Worm (Caenorhabditis elegans) whole organism, mixed stage, embryonic: ENCODE measurements around the gene pfn-2.

Source experiments
- bed-3 ChIP-seq: fragments of 200-800 bp; sonication (Bioruptor generic); optimal IDR thresholded peaks from 3 replicates; lab custom pipeline; 2018; ENCODE audit warnings: mild to moderate bottlenecking, missing genetic modification characterization, moderate library complexity, missing compliant biosample characterization
- ceh-39 ChIP-seq: fragments of 150-350 bp; optimal IDR thresholded peaks from 2 replicates; lab custom pipeline; 2014; ENCODE audit warnings: missing biosample characterization, missing genetic modification characterization
- ceh-43 ChIP-seq: fragments of 200-800 bp; sonication (Bioruptor generic); optimal IDR thresholded peaks from 2 replicates; lab custom pipeline; 2018; ENCODE audit warnings: mild to moderate bottlenecking, missing genetic modification characterization, moderate library complexity, missing compliant biosample characterization
- ceh-83 ChIP-seq: fragments of 200-800 bp; sonication (Bioruptor generic); optimal IDR thresholded peaks from 2 replicates; lab custom pipeline; 2018; ENCODE audit warnings: mild to moderate bottlenecking, missing genetic modification characterization, missing compliant biosample characterization
- ces-1 ChIP-seq: fragments of 150-350 bp; optimal IDR thresholded peaks from 2 replicates; lab custom pipeline; 2014; ENCODE audit warnings: missing biosample characterization, missing genetic modification reagents, missing genetic modification characterization
- cnd-1 ChIP-seq: fragments of 200-800 bp; sonication (Bioruptor generic); optimal IDR thresholded peaks from 2 replicates; lab custom pipeline; 2018; ENCODE audit warnings: mild to moderate bottlenecking, missing genetic modification characterization, missing compliant biosample characterization
- drap-1 ChIP-seq: fragments of 200-800 bp; sonication (Bioruptor generic); optimal IDR thresholded peaks from 3 replicates; lab custom pipeline; 2018; ENCODE audit warnings: mild to moderate bottlenecking, missing genetic modification characterization, missing compliant biosample characterization
- flh-1 ChIP-seq: fragments of 200-800 bp; sonication (Bioruptor generic); optimal IDR thresholded peaks from 2 replicates; lab custom pipeline; 2018; ENCODE audit warnings: mild to moderate bottlenecking, missing genetic modification characterization, moderate library complexity, missing compliant biosample characterization
- ham-2 ChIP-seq: fragments of 200-800 bp; sonication (Bioruptor generic); optimal IDR thresholded peaks from 2 replicates; lab custom pipeline; 2018; ENCODE audit warnings: mild to moderate bottlenecking, missing genetic modification characterization, missing compliant biosample characterization
- hlh-1 ChIP-seq: fragments of 150-350 bp; optimal IDR thresholded peaks from 2 replicates; lab custom pipeline; 2014; ENCODE audit warnings: missing biosample characterization, missing genetic modification reagents, missing genetic modification characterization
- lin-13 ChIP-seq: fragments of 150-350 bp; optimal IDR thresholded peaks from 2 replicates; lab custom pipeline; 2014; ENCODE audit warnings: missing biosample characterization, missing genetic modification characterization
- lin-32 ChIP-seq: fragments of 200-800 bp; sonication (Bioruptor generic); optimal IDR thresholded peaks from 2 replicates; lab custom pipeline; 2018; ENCODE audit warnings: mild to moderate bottlenecking, missing genetic modification characterization, missing compliant biosample characterization
- lsy-2 ChIP-seq: fragments of 150-350 bp; optimal IDR thresholded peaks from 2 replicates; lab custom pipeline; 2014; ENCODE audit warnings: missing biosample characterization, missing genetic modification characterization
- mab-5 ChIP-seq: fragments of 150-350 bp; optimal IDR thresholded peaks from 2 replicates; lab custom pipeline; 2014; ENCODE audit warnings: missing biosample characterization, missing genetic modification characterization
- mep-1 ChIP-seq: fragments of 150-350 bp; optimal IDR thresholded peaks from 2 replicates; lab custom pipeline; 2017; ENCODE audit warnings: missing biosample characterization, missing genetic modification reagents, missing genetic modification characterization, inconsistent platforms
- mls-2 ChIP-seq: sonication (generic microtip); optimal IDR thresholded peaks from 2 replicates; lab custom pipeline; 2016; ENCODE audit warnings: mild to moderate bottlenecking, missing genetic modification characterization, moderate library complexity, missing compliant biosample characterization
- nhr-2 ChIP-seq: fragments of 150-350 bp; optimal IDR thresholded peaks from 2 replicates; lab custom pipeline; 2014; ENCODE audit warnings: missing biosample characterization, missing genetic modification characterization
- nhr-28 ChIP-seq: fragments of 150-350 bp; optimal IDR thresholded peaks from 2 replicates; lab custom pipeline; 2014; ENCODE audit warnings: missing biosample characterization, missing genetic modification characterization
- nhr-76 ChIP-seq: sonication (generic microtip); optimal IDR thresholded peaks from 2 replicates; lab custom pipeline; 2017; ENCODE audit warnings: missing biosample characterization, missing genetic modification characterization
- pha-4 ChIP-seq: fragments of 150-350 bp; optimal IDR thresholded peaks from 2 replicates; lab custom pipeline; 2018; ENCODE audit warnings: missing biosample characterization, missing genetic modification reagents, missing genetic modification characterization
- sem-2 ChIP-seq: fragments of 200-800 bp; sonication (Bioruptor generic); optimal IDR thresholded peaks from 2 replicates; lab custom pipeline; 2018; ENCODE audit warnings: mild to moderate bottlenecking, missing genetic modification characterization, missing compliant biosample characterization
- sptf-1 ChIP-seq: sonication (generic microtip); optimal IDR thresholded peaks from 2 replicates; lab custom pipeline; 2017; ENCODE audit warnings: mild to moderate bottlenecking, missing genetic modification characterization, moderate library complexity, missing compliant biosample characterization
- tbx-8 ChIP-seq: fragments of 200-800 bp; sonication (Bioruptor generic); optimal IDR thresholded peaks from 2 replicates; lab custom pipeline; 2018; ENCODE audit warnings: mild to moderate bottlenecking, missing genetic modification characterization, moderate library complexity, missing compliant biosample characterization
- unc-120 ChIP-seq: sonication (generic microtip); optimal IDR thresholded peaks from 2 replicates; lab custom pipeline; 2017; ENCODE audit warnings: missing genetic modification characterization, missing compliant biosample characterization; ENCODE audit not compliant: poor library complexity, severe bottlenecking
- unc-39 ChIP-seq: fragments of 150-350 bp; optimal IDR thresholded peaks from 2 replicates; lab custom pipeline; 2014; ENCODE audit warnings: missing biosample characterization, missing genetic modification characterization
- unc-62 ChIP-seq: fragments of 150-350 bp; optimal IDR thresholded peaks from 2 replicates; lab custom pipeline; 2014; ENCODE audit warnings: missing biosample characterization, missing genetic modification reagents, missing genetic modification characterization
- zip-8 ChIP-seq: fragments of 150-350 bp; optimal IDR thresholded peaks from 2 replicates; lab custom pipeline; 2014; ENCODE audit warnings: missing biosample characterization, missing genetic modification characterization
- ztf-11 ChIP-seq: fragments of 150-350 bp; optimal IDR thresholded peaks from 2 replicates; lab custom pipeline; 2014; ENCODE audit warnings: missing biosample characterization, missing genetic modification characterization

The pfn-2 gene

DNA sequence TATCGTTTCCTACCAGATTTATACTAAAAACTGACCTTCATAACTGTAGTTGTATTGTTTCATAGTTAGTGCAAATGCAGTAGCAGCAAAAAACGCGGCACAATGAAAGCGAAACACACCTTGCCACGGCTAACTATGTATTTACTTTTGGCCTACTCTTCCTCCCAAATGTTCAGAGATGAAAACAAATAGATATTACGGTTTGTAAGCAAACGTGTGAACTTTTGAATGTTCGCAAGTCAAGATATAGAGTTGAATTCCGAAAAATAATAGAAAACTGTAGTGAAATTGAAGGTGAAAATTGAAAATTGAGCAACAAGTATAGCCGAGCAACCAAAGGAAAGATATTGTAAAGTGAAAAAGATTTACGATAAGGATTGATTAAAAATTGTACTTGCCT, 10.3 kb upstream of the pfn-2 start, which contains the start of gene chtl-1:
chtl-1 (minus strand) TSS at position 101 of the 400 bp plus-strand sequence.
- TF ChIP-seq ceh-83 (GFP tag; lab: Kevin White, UChicago) (no peak), lsy-2 (tag; lab: Kevin White, UChicago) (no peak), lin-13 (tag; lab: Kevin White, UChicago) (no peak), sptf-1 (no peak), unc-120 (tag; lab: Kevin White, UChicago) (no peak), ceh-39 (tag; lab: Kevin White, UChicago) (no peak), cnd-1 (tag; lab: Kevin White, UChicago) (no peak)

DNA sequence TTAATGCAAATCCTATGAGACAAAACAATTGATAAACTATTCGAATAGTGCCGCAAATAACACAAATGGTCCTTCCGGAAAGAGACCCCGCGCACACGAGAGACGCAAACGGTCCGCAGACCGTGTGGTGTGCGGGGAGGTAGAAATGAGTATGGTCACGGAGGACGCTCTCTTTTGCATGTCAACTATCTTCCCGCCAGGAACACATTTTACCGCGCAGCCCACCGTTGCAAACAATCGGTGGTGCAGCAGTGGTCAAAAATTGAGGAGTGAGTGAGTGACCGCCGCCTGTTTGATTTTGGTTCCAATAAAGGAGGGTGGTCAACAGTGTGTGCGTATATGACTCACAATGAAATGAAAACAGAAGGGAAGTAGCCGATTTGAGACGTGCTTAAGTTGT, 6.8 kb upstream of the pfn-2 start:
- TF ChIP-seq unc-62 (no peak), nhr-76 (no peak), sem-2 (GFP tag; lab: Kevin White, UChicago) (no peak), flh-1 (no peak), cnd-1 (tag; lab: Kevin White, UChicago) (peak; percentile 38), ztf-11 (peak; percentile 17), lin-32 (GFP tag; lab: Kevin White, UChicago) (no peak), mls-2 (tag; lab: Kevin White, UChicago) (no peak), nhr-2 (tag; lab: Kevin White, UChicago) (peak; percentile 30), ham-2 (GFP tag; lab: Kevin White, UChicago) (peak; percentile 42), unc-39 (no peak), mep-1 (no peak), zip-8 (no peak), pha-4 (peak; percentile 54), lin-13 (tag; lab: Kevin White, UChicago) (no peak), sptf-1 (peak; percentile 11), drap-1 (GFP tag; lab: Kevin White, UChicago) (no peak), ceh-39 (tag; lab: Kevin White, UChicago) (no peak)
- TF ChIP-seq, all 35 proteins: peak for 6

ce11 chrX:5355253-5355652, 1.4 kb upstream of the pfn-2 start:
- TF ChIP-seq pha-4 (no peak), lin-13 (tag; lab: Kevin White, UChicago) (no peak), ceh-39 (tag; lab: Kevin White, UChicago) (no peak), bed-3 (no peak), lsy-2 (tag; lab: Kevin White, UChicago) (no peak), nhr-2 (tag; lab: Kevin White, UChicago) (no peak), sem-2 (GFP tag; lab: Kevin White, UChicago) (no peak), zip-8 (no peak)
- TF ChIP-seq, all 35 proteins: peak for 0

DNA sequence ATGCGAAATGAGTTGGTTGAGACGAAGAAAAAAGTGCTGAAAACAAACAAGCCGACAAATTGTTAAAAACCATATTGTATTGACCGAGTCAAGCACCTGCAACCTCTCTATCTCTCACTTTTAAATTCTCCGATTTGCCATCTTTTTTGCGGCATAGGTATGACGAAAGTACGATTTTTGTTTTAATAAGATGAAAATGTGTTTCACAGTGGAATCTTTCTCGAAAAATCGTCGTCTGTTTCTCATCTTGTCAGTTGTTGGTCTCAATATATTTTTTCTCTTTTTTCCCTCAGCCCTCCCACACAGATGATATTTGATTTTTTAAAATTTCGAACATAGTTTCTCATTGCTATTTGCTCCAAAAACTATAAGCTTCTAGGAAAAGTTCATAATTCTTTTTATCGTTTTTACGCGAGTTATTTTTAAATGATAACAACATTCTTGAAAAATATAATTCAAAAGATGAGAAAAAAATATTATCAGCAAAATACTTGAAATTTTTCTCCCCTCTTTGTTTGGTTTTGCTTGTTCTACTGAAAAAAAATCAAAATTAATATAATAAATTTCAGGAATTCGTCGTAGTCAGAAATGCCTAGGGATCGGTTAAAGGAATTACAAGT, 5.2 kb downstream of the pfn-2 start, which contains the start of gene syx-3:
syx-3 (plus strand) TSS at position 570 of the 620 bp plus-strand sequence.
- TF ChIP-seq unc-39 = no peak
- no peak for TF ChIP-seq flh-1
- no peak for TF ChIP-seq cnd-1 (tag; lab: Kevin White, UChicago)
- TF ChIP-seq tbx-8 (GFP tag; lab: Kevin White, UChicago) = no peak
- TF ChIP-seq unc-62 = no peak
- TF ChIP-seq lin-13 (tag; lab: Kevin White, UChicago) = no peak
- TF ChIP-seq sem-2 (GFP tag; lab: Kevin White, UChicago) = no peak
- no peak for TF ChIP-seq bed-3
- no peak for TF ChIP-seq mls-2 (tag; lab: Kevin White, UChicago)
- TF ChIP-seq lin-32 (GFP tag; lab: Kevin White, UChicago) = no peak
- TF ChIP-seq ces-1 = no peak
- TF ChIP-seq hlh-1 = no peak
- no peak for TF ChIP-seq nhr-28 (tag; lab: Kevin White, UChicago)
- TF ChIP-seq zip-8 = no peak

ce11 chrX:5347856-5348255, 6.0 kb downstream of the pfn-2 start:
- TF ChIP-seq tbx-8 (GFP tag; lab: Kevin White, UChicago) (no peak), mab-5 (tag; lab: Kevin White, UChicago) (no peak), hlh-1 (no peak), lin-32 (GFP tag; lab: Kevin White, UChicago) (no peak)

DNA sequence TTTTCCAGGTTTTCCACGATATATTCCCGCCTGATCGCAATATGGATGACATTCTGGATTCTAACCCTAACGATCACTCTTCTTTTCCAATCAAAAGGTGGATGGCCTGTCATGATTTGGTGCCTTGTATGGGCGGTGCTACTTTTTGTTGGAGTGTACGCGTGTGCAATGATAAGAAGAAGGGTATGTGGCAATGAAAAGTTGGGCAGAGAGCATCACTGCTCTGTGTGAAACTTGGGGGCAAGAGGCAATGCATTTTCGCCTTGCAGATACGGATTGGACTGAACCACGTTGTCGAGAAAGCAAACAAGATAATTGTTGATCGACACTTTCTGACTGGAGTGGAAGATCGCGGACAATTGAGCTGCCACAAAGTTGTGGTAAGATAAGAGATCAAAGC, 7.6 kb downstream of the pfn-2 start:
- TF ChIP-seq lsy-2 (tag; lab: Kevin White, UChicago) = no peak
- TF ChIP-seq ceh-43 (GFP tag; lab: Kevin White, UChicago) = no peak
- no peak for TF ChIP-seq unc-39
- no peak for TF ChIP-seq unc-62
